Fruit fly (Drosophila melanogaster) whole organism, embryonic: Measurements from ENCODE around the gene spdo.
A peak's percentile ranks its signal among the peaks of the same experiment; 100 is the strongest.

Experiments used
- BEAF-32 ChIP-seq: fragments of 200-800 bp; sonication (Bioruptor generic); optimal IDR thresholded peaks from 3 replicates; lab custom pipeline; 2017; ENCODE audit warnings: missing biosample characterization, missing genetic modification characterization, mild to moderate bottlenecking, moderate library complexity, missing genetic modification reagents
- C15 ChIP-seq: fragments of 200-800 bp; sonication (Bioruptor generic); IDR thresholded peaks from 3 replicates; pipeline ENCODE4 v1.3.6; 2022; ENCODE audit warnings: missing biosample characterization, missing genetic modification characterization
- CG12391 ChIP-seq: fragments of 200-800 bp; sonication (Bioruptor generic); optimal IDR thresholded peaks from 3 replicates; lab custom pipeline; 2018; ENCODE audit warnings: missing biosample characterization, mild to moderate bottlenecking, missing genetic modification characterization, moderate library complexity
- CG14667 ChIP-seq: fragments of 200-800 bp; sonication (Bioruptor generic); IDR thresholded peaks from 2 replicates; pipeline ENCODE4 v1.3.6; 2022; ENCODE audit warnings: missing biosample characterization, missing genetic modification characterization
- CG15011 ChIP-seq: fragments of 200-800 bp; sonication (Bioruptor generic); optimal IDR thresholded peaks from 3 replicates; lab custom pipeline; 2018; ENCODE audit warnings: missing biosample characterization, mild to moderate bottlenecking, missing genetic modification characterization
- CG16863 ChIP-seq: fragments of 200-800 bp; sonication (Bioruptor generic); optimal IDR thresholded peaks from 3 replicates; lab custom pipeline; 2016; ENCODE audit warnings: missing biosample characterization, missing genetic modification characterization
- CG17612 ChIP-seq: fragments of 200-800 bp; sonication (Bioruptor generic); IDR thresholded peaks from 2 replicates; pipeline ENCODE4 v1.3.6; 2022; ENCODE audit warnings: missing biosample characterization, missing genetic modification characterization
- CG2875 ChIP-seq: fragments of 200-800 bp; sonication (Bioruptor generic); optimal IDR thresholded peaks from 2 replicates; lab custom pipeline; 2017; ENCODE audit warnings: missing biosample characterization, mild to moderate bottlenecking, missing genetic modification characterization, missing genetic modification reagents
- CG30020 ChIP-seq: fragments of 200-800 bp; optimal IDR thresholded peaks from 2 replicates; lab custom pipeline; 2019; ENCODE audit warnings: missing biosample characterization, mild to moderate bottlenecking, missing genetic modification characterization, moderate library complexity
- CG3065 ChIP-seq: fragments of 200-800 bp; sonication (Bioruptor generic); optimal IDR thresholded peaks from 2 replicates; lab custom pipeline; 2016; ENCODE audit warnings: missing biosample characterization, missing genetic modification characterization
- CG31441 ChIP-seq: fragments of 200-800 bp; sonication (Bioruptor generic); IDR thresholded peaks from 2 replicates; pipeline ENCODE4 v1.3.6; 2022; ENCODE audit warnings: missing biosample characterization, missing genetic modification characterization
- CG3163 ChIP-seq: fragments of 200-800 bp; sonication (Bioruptor generic); optimal IDR thresholded peaks from 3 replicates; lab custom pipeline; 2016; ENCODE audit warnings: missing biosample characterization, missing genetic modification characterization
- CG3281 ChIP-seq: fragments of 200-800 bp; sonication (Bioruptor generic); optimal IDR thresholded peaks from 3 replicates; lab custom pipeline; 2017; ENCODE audit warnings: missing biosample characterization, mild to moderate bottlenecking, missing genetic modification characterization
- CG3407 ChIP-seq: fragments of 200-800 bp; sonication (Bioruptor generic); optimal IDR thresholded peaks from 2 replicates; lab custom pipeline; 2018; ENCODE audit warnings: missing biosample characterization, mild to moderate bottlenecking, missing genetic modification characterization
- CG34376 ChIP-seq: fragments of 200-800 bp; sonication (Bioruptor generic); optimal IDR thresholded peaks from 2 replicates; lab custom pipeline; 2018; ENCODE audit warnings: missing biosample characterization, mild to moderate bottlenecking, missing genetic modification characterization
- CG7987 ChIP-seq: fragments of 200-800 bp; sonication (Bioruptor generic); optimal IDR thresholded peaks from 2 replicates; lab custom pipeline; 2018; ENCODE audit warnings: missing biosample characterization, mild to moderate bottlenecking, missing genetic modification characterization, moderate library complexity
- D19A ChIP-seq: fragments of 200-800 bp; optimal IDR thresholded peaks from 3 replicates; lab custom pipeline; 2019; ENCODE audit warnings: missing biosample characterization, mild to moderate bottlenecking, missing genetic modification characterization, moderate library complexity
- Dad ChIP-seq: fragments of 200-800 bp; sonication (Bioruptor generic); optimal IDR thresholded peaks from 3 replicates; lab custom pipeline; 2016; ENCODE audit warnings: missing biosample characterization, missing genetic modification characterization
- Dbx ChIP-seq: fragments of 200-800 bp; sonication (Bioruptor generic); IDR thresholded peaks from 3 replicates; pipeline ENCODE4 v1.3.6; 2022; ENCODE audit warnings: missing biosample characterization, missing genetic modification characterization
- Dip3 ChIP-seq: fragments of 200-800 bp; sonication (Bioruptor generic); optimal IDR thresholded peaks from 3 replicates; lab custom pipeline; 2016; ENCODE audit warnings: missing biosample characterization, missing genetic modification characterization
- ERR ChIP-seq: fragments of 200-800 bp; sonication (Bioruptor generic); optimal IDR thresholded peaks from 2 replicates; lab custom pipeline; 2016; ENCODE audit warnings: missing biosample characterization, missing genetic modification characterization
- Ets97D ChIP-seq: fragments of 200-800 bp; sonication (Bioruptor generic); optimal IDR thresholded peaks from 3 replicates; lab custom pipeline; 2016; ENCODE audit warnings: missing biosample characterization, missing genetic modification characterization
- HLH4C ChIP-seq: fragments of 200-800 bp; sonication (Bioruptor generic); IDR thresholded peaks from 3 replicates; pipeline ENCODE4 v1.3.6; 2022; ENCODE audit warnings: missing biosample characterization, missing genetic modification characterization; ENCODE audit not compliant: partially characterized antibody
- Kr ChIP-seq: fragments of 200-800 bp; sonication (Bioruptor generic); optimal IDR thresholded peaks from 2 replicates; lab custom pipeline; 2017; ENCODE audit warnings: missing biosample characterization, mild to moderate bottlenecking, missing genetic modification characterization
- MESR4 ChIP-seq: fragments of 200-800 bp; sonication (Bioruptor generic); optimal IDR thresholded peaks from 2 replicates; lab custom pipeline; 2018; ENCODE audit warnings: missing biosample characterization, mild to moderate bottlenecking, missing genetic modification characterization, moderate library complexity
- Med ChIP-seq: fragments of 200-800 bp; sonication (Bioruptor generic); peaks from one replicate; lab custom pipeline; 2016; ENCODE audit warnings: missing biosample characterization, missing genetic modification characterization, mild to moderate bottlenecking, inconsistent platforms, moderate library complexity
- Myb ChIP-seq: fragments of 200-800 bp; sonication (Bioruptor generic); optimal IDR thresholded peaks from 2 replicates; lab custom pipeline; 2016; ENCODE audit warnings: missing biosample characterization, missing genetic modification characterization
- NC2β ChIP-seq: fragments of 200-800 bp; sonication (Bioruptor generic); optimal IDR thresholded peaks from 2 replicates; lab custom pipeline; 2016; ENCODE audit warnings: missing biosample characterization, missing genetic modification characterization
- Neu2 ChIP-seq: fragments of 200-800 bp; sonication (Bioruptor generic); optimal IDR thresholded peaks from 3 replicates; lab custom pipeline; 2016; ENCODE audit warnings: missing biosample characterization, missing genetic modification characterization, borderline replicate concordance
- Oaz ChIP-seq: fragments of 200-800 bp; sonication (Bioruptor generic); IDR thresholded peaks from 2 replicates; pipeline ENCODE4 v1.3.6; 2022; ENCODE audit warnings: missing biosample characterization, missing genetic modification characterization
- Tbp ChIP-seq: fragments of >200 bp; optimal IDR thresholded peaks from 2 replicates; lab custom pipeline; 2018; ENCODE audit warnings: missing biosample characterization, missing genetic modification characterization
- al ChIP-seq: fragments of 200-800 bp; sonication (Bioruptor generic); IDR thresholded peaks from 2 replicates; pipeline ENCODE4 v1.3.6; 2022; ENCODE audit warnings: missing biosample characterization, missing genetic modification characterization
- cato ChIP-seq: fragments of 200-800 bp; sonication (Bioruptor generic); optimal IDR thresholded peaks from 2 replicates; lab custom pipeline; 2016; ENCODE audit warnings: missing biosample characterization, missing genetic modification characterization, borderline replicate concordance
- ci ChIP-seq: fragments of 200-800 bp; sonication (Bioruptor generic); IDR thresholded peaks from 3 replicates; pipeline ENCODE4 v1.3.6; 2022; ENCODE audit warnings: missing biosample characterization, missing genetic modification characterization
- crol ChIP-seq: fragments of 200-800 bp; sonication (Bioruptor generic); IDR thresholded peaks from 2 replicates; pipeline ENCODE4 v1.3.6; 2022; ENCODE audit warnings: missing biosample characterization, missing genetic modification characterization
- dmrt11E ChIP-seq: fragments of 200-800 bp; sonication (Bioruptor generic); optimal IDR thresholded peaks from 3 replicates; lab custom pipeline; 2018; ENCODE audit warnings: missing biosample characterization, mild to moderate bottlenecking, missing genetic modification characterization, moderate library complexity
- dmrt99B ChIP-seq: fragments of 200-800 bp; sonication (Bioruptor generic); optimal IDR thresholded peaks from 2 replicates; lab custom pipeline; 2018; ENCODE audit warnings: missing biosample characterization, mild to moderate bottlenecking, missing genetic modification characterization, moderate library complexity
- esg ChIP-seq: fragments of 200-800 bp; sonication (Bioruptor generic); conservative IDR thresholded peaks from 2 replicates; pipeline ENCODE4 v1.3.6; 2022; ENCODE audit warnings: missing biosample characterization, missing genetic modification characterization
- exex ChIP-seq: fragments of 200-800 bp; sonication (Bioruptor generic); optimal IDR thresholded peaks from 4 replicates; lab custom pipeline; 2018; ENCODE audit warnings: missing biosample characterization, mild to moderate bottlenecking, missing genetic modification characterization, moderate library complexity
- ftz-f1 ChIP-seq: fragments of 200-800 bp; sonication (Bioruptor generic); optimal IDR thresholded peaks from 2 replicates; lab custom pipeline; 2016; ENCODE audit warnings: missing biosample characterization, missing genetic modification characterization
- grn ChIP-seq: fragments of 200-800 bp; sonication (Bioruptor generic); optimal IDR thresholded peaks from 3 replicates; lab custom pipeline; 2017; ENCODE audit warnings: missing biosample characterization, missing genetic modification characterization
- inv ChIP-seq: fragments of 200-800 bp; sonication (Bioruptor generic); IDR thresholded peaks from 2 replicates; pipeline ENCODE4 v1.3.6; 2022; ENCODE audit warnings: missing biosample characterization, missing genetic modification characterization; ENCODE audit not compliant: partially characterized antibody
- lola ChIP-seq, 3 experiments: fragments of >200 bp in 2 of 3; fragments of 200-800 bp in 1 of 3; sonication (Bioruptor generic) in 1 of 3; optimal IDR thresholded peaks; 2 replicates each; lab custom pipeline; 2017 to 2019; ENCODE audit warnings: missing biosample characterization in 3 of 3, missing genetic modification characterization in 3 of 3, mild to moderate bottlenecking in 1 of 3, moderate library complexity in 1 of 3
- nerfin-2 ChIP-seq: fragments of 200-800 bp; sonication (Bioruptor generic); IDR thresholded peaks from 2 replicates; pipeline ENCODE4 v1.3.6; 2022; ENCODE audit warnings: missing biosample characterization, missing genetic modification characterization; ENCODE audit not compliant: partially characterized antibody
- salm ChIP-seq: fragments of 200-800 bp; sonication (Bioruptor generic); optimal IDR thresholded peaks from 2 replicates; lab custom pipeline; 2018; ENCODE audit warnings: missing biosample characterization, mild to moderate bottlenecking, missing genetic modification characterization
- sens ChIP-seq: fragments of 200-800 bp; sonication (Bioruptor generic); peaks from one replicate; lab custom pipeline; 2016; ENCODE audit warnings: missing biosample characterization, missing genetic modification characterization
- sqz ChIP-seq: fragments of 200-800 bp; sonication (Bioruptor generic); optimal IDR thresholded peaks from 3 replicates; lab custom pipeline; 2018; ENCODE audit warnings: missing biosample characterization, mild to moderate bottlenecking, missing genetic modification characterization
- sug ChIP-seq: fragments of 200-800 bp; optimal IDR thresholded peaks from 2 replicates; lab custom pipeline; 2019; ENCODE audit warnings: missing biosample characterization, mild to moderate bottlenecking, missing genetic modification characterization, moderate library complexity
- tgo ChIP-seq: fragments of 200-800 bp; sonication (Bioruptor generic); IDR thresholded peaks from 3 replicates; pipeline ENCODE4 v1.3.6; 2022; ENCODE audit warnings: missing biosample characterization, missing genetic modification characterization
- vvl ChIP-seq: fragments of 200-800 bp; sonication (Bioruptor generic); IDR thresholded peaks from 2 replicates; pipeline ENCODE4 v1.3.6; 2022; ENCODE audit warnings: missing biosample characterization, missing genetic modification characterization
- wdn ChIP-seq: fragments of 200-800 bp; sonication (Bioruptor generic); IDR thresholded peaks from 2 replicates; pipeline ENCODE4 v1.3.6; 2022; ENCODE audit warnings: missing biosample characterization, missing genetic modification characterization
- zfh2 ChIP-seq: fragments of 200-800 bp; sonication (Bioruptor generic); optimal IDR thresholded peaks from 2 replicates; lab custom pipeline; 2016; ENCODE audit warnings: missing biosample characterization, missing genetic modification characterization

spdo gene

dm6 chr3R:30449446-30449845 is 27.0 kb upstream of the spdo start (continued):
- TF ChIP-seq Ets97D (GFP tag; lab: Kevin White, UChicago) = no peak
- TF ChIP-seq CG14667 (GFP tag; lab: Robert Waterston, UW) = no peak
- no peak for TF ChIP-seq Dbx (GFP tag; lab: Robert Waterston, UW)
- no peak for TF ChIP-seq vvl
- TF ChIP-seq CG17612 (GFP tag; lab: Robert Waterston, UW) = no peak
- TF ChIP-seq CG3281 = no peak
- TF ChIP-seq HLH4C (GFP tag; lab: Robert Waterston, UW) = peak; percentile 8; the same call in 2 of the 3 replicates
- no peak for TF ChIP-seq CG30020 (tag; lab: Kevin White, UChicago)
- TF ChIP-seq Dad (GFP tag; lab: Kevin White, UChicago) = no peak
- no peak for TF ChIP-seq CG31441
- no peak for TF ChIP-seq esg (GFP tag; lab: Robert Waterston, UW)
- TF ChIP-seq CG3065 (GFP tag; lab: Kevin White, UChicago) = no peak
- no peak for TF ChIP-seq Myb (GFP tag; lab: Kevin White, UChicago)
- TF ChIP-seq ERR (GFP tag; lab: Kevin White, UChicago) = peak; percentile 48
- no peak for TF ChIP-seq salm (tag; lab: Kevin White, UChicago)
- no peak for TF ChIP-seq CG16863 (GFP tag; lab: Kevin White, UChicago)
- no peak for TF ChIP-seq Dip3 (GFP tag; lab: Kevin White, UChicago)
- TF ChIP-seq Oaz (GFP tag; lab: Robert Waterston, UW) = no peak
- no peak for TF ChIP-seq nerfin-2 (GFP tag; lab: Robert Waterston, UW)
- no peak for TF ChIP-seq Tbp (GFP tag; lab: Kevin White, UChicago)
- TF ChIP-seq BEAF-32 (GFP tag; lab: Kevin White, UChicago) = no peak
- TF ChIP-seq dmrt11E (tag; lab: Kevin White, UChicago) = no peak
- TF ChIP-seq NC2β (GFP tag; lab: Kevin White, UChicago) = no peak
- TF ChIP-seq crol (GFP tag; lab: Robert Waterston, UW) = 0 out of 2 replicates have a peak, but pooled peaks have one; percentile 5
- TF ChIP-seq Kr (GFP tag; lab: Kevin White, UChicago) = no peak
- peak; percentile 98 for TF ChIP-seq CG7987 (GFP tag; lab: Kevin White, UChicago)
- no peak for TF ChIP-seq C15
- no peak for TF ChIP-seq MESR4
- TF ChIP-seq grn (GFP tag; lab: Kevin White, UChicago) = peak; percentile 29
- TF ChIP-seq zfh2 (GFP tag; lab: Kevin White, UChicago) = no peak
- no peak for TF ChIP-seq al (GFP tag; lab: Robert Waterston, UW)
- TF ChIP-seq inv = no peak
- peak; percentile 48 for TF ChIP-seq ftz-f1 (GFP tag; lab: Kevin White, UChicago)
- TF ChIP-seq CG34376 (GFP tag; lab: Kevin White, UChicago) = peak; percentile 26
- TF ChIP-seq CG3407 (GFP tag; lab: Kevin White, UChicago) = no peak
- no peak for TF ChIP-seq ci
- no peak for TF ChIP-seq Neu2 (GFP tag; lab: Kevin White, UChicago)
- no peak for TF ChIP-seq cato (GFP tag; lab: Kevin White, UChicago)
- TF ChIP-seq CG2875 (GFP tag; lab: Kevin White, UChicago) = no peak
- no peak for TF ChIP-seq wdn
- no peak for TF ChIP-seq lola (GFP tag; optimal IDR thresholded peaks at IDR 0.05; lab: Kevin White, UChicago)
- peak; percentile 92 for TF ChIP-seq sug (tag; lab: Kevin White, UChicago)
- TF ChIP-seq tgo (GFP tag; lab: Robert Waterston, UW) = no peak
- TF ChIP-seq CG15011 (GFP tag; lab: Kevin White, UChicago) = no peak
- TF ChIP-seq CG3163 = no peak
- no peak for TF ChIP-seq CG12391 (tag; lab: Kevin White, UChicago)
- TF ChIP-seq Med = peak; percentile 60
- TF ChIP-seq sqz = no peak
- no peak for TF ChIP-seq D19A (tag; lab: Kevin White, UChicago)
- peak; percentile 66 for TF ChIP-seq sens (GFP tag; lab: Kevin White, UChicago)
- TF ChIP-seq dmrt99B (tag; lab: Kevin White, UChicago) = no peak
- TF ChIP-seq exex (tag; lab: Kevin White, UChicago) = peak; percentile 94
